Worm (Caenorhabditis elegans): Measurements from ENCODE around the gene col-113.

DNA sequence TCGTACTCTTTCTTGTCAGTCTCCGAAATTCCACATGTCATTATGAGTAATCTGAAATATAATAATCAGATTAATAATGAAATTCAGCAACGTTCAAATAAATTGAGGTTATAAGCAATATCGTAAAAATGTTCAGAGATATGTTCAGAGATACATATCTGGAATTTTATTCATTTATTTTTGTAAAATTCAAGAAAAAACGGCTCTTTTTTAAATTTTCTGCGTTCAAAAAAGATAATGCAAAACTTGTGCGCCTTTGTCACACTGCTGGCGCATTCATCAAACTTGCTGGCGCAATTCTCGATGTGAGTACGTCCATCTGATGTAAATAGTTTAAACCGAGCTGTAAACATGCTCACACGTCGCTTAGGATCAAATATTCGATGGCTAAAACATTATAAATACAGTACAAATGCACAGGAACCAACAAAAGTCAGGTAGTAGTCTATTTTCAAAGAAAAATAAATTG, 49.1 kb downstream of the col-113 start, which contains the start of the genes rde-8 and ZC477.3:
- no peak for TF ChIP-seq dao-5 (tag; optimal IDR thresholded peaks at IDR 0.05)
- TF ChIP-seq him-1 (tag; optimal IDR thresholded peaks at IDR 0.05) = no peak

All from whole organism, L4/young adult.